Worm (Caenorhabditis elegans) whole organism, early embryonic: Measurements from ENCODE around the gene Y49E10.29.

Experiments
- B0310.2 ChIP-seq: sonication (generic microtip); optimal IDR thresholded peaks from 2 replicates; lab custom pipeline; 2016; ENCODE audit warnings: mild to moderate bottlenecking, missing genetic modification characterization, missing compliant biosample characterization
- F13C5.2 ChIP-seq: sonication (generic microtip); optimal IDR thresholded peaks from 2 replicates; lab custom pipeline; 2017; ENCODE audit warnings: mild to moderate bottlenecking, missing genetic modification characterization, inconsistent platforms, missing compliant biosample characterization
- aly-1 ChIP-seq: sonication (generic microtip); optimal IDR thresholded peaks from 2 replicates; lab custom pipeline; 2016; ENCODE audit warnings: missing genetic modification characterization, missing compliant biosample characterization
- ama-1 ChIP-seq: fragments of 150-350 bp; optimal IDR thresholded peaks from 2 replicates; lab custom pipeline; 2014
- ceh-13 ChIP-seq: fragments of 200-800 bp; sonication (Bioruptor generic); optimal IDR thresholded peaks from 2 replicates; lab custom pipeline; 2018; ENCODE audit warnings: mild to moderate bottlenecking, missing genetic modification characterization, missing compliant biosample characterization
- ceh-36 ChIP-seq: sonication (generic microtip); optimal IDR thresholded peaks from 2 replicates; lab custom pipeline; 2016; ENCODE audit warnings: missing genetic modification characterization, inconsistent platforms, missing compliant biosample characterization
- ets-7 ChIP-seq: sonication (generic microtip); optimal IDR thresholded peaks from 2 replicates; lab custom pipeline; 2016; ENCODE audit warnings: missing genotype, missing genetic modification characterization, missing compliant biosample characterization
- flt-1 ChIP-seq: fragments of 200-800 bp; sonication (Bioruptor generic); IDR thresholded peaks from 2 replicates; pipeline ENCODE4 v1.3.6; 2022; ENCODE audit warnings: missing genetic modification characterization, missing compliant biosample characterization
- hmbx-1 ChIP-seq: sonication (generic microtip); optimal IDR thresholded peaks from 2 replicates; lab custom pipeline; 2016; ENCODE audit warnings: mild to moderate bottlenecking, missing genetic modification characterization, missing compliant biosample characterization
- hmg-4 ChIP-seq: fragments of 200-800 bp; sonication (Bioruptor generic); optimal IDR thresholded peaks from 2 replicates; lab custom pipeline; 2018; ENCODE audit warnings: mild to moderate bottlenecking, missing genetic modification characterization, missing compliant biosample characterization
- hnd-1 ChIP-seq: sonication (generic microtip); optimal IDR thresholded peaks from 2 replicates; lab custom pipeline; 2016; ENCODE audit warnings: missing genetic modification characterization, missing compliant biosample characterization
- pes-1 ChIP-seq: fragments of 200-800 bp; sonication (Bioruptor generic); IDR thresholded peaks from 2 replicates; pipeline ENCODE4 v1.3.6; 2022; ENCODE audit warnings: missing genetic modification reagents, missing genetic modification characterization, missing compliant biosample characterization
- scrt-1 ChIP-seq: fragments of 200-800 bp; sonication (Bioruptor generic); IDR thresholded peaks from 2 replicates; pipeline ENCODE4 v1.3.6; 2022; ENCODE audit warnings: missing genetic modification characterization, missing compliant biosample characterization
- sea-1 ChIP-seq: fragments of 200-800 bp; sonication (Bioruptor generic); conservative IDR thresholded peaks from 2 replicates; pipeline ENCODE4 v1.3.6; 2022; ENCODE audit warnings: missing genetic modification characterization, missing compliant biosample characterization
- tbx-11 ChIP-seq: fragments of 200-800 bp; sonication (Bioruptor generic); IDR thresholded peaks from 2 replicates; pipeline ENCODE4 v1.3.6; 2022; ENCODE audit warnings: missing genetic modification characterization, missing compliant biosample characterization
- tbx-37 ChIP-seq: fragments of 200-800 bp; sonication (Bioruptor generic); conservative IDR thresholded peaks from 2 replicates; pipeline ENCODE4 v1.3.6; 2022; ENCODE audit warnings: missing genetic modification reagents, missing genetic modification characterization, missing compliant biosample characterization
- tra-4 ChIP-seq: sonication (generic microtip); optimal IDR thresholded peaks from 2 replicates; lab custom pipeline; 2017; ENCODE audit warnings: missing genetic modification characterization, missing compliant biosample characterization

Gene Y49E10.29

DNA sequence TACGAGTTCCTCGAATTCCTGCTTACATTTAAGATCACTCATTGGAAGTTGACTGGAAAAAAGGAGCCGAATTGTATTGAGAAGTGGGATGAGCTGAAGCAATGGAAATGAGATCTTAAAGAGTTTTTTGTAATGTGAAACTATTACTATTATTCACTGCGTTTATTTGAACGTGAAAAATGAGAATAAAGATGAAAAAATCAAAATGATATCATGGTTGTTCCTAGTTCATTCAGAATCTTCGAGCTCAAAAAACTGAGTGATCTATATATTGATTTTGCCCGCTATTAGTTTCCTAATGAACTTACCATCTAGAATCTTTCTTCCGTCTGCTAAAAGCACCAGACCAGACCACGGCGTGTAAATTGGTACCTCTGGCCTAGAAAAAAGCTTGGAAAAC is 31.9 kb upstream of the Y49E10.29 start:
- TF ChIP-seq ama-1: no peak
- TF ChIP-seq pes-1: no peak
- no peak for TF ChIP-seq tra-4 (tag; lab: Kevin White, UChicago)
- no peak for TF ChIP-seq tbx-37 (GFP tag; lab: Robert Waterston, UW)
- TF ChIP-seq flt-1 (GFP tag; lab: Robert Waterston, UW): no peak
- TF ChIP-seq ceh-36 (tag; lab: Kevin White, UChicago): no peak
- TF ChIP-seq hmbx-1 (tag; lab: Kevin White, UChicago): no peak
- TF ChIP-seq hnd-1 (tag; lab: Kevin White, UChicago): no peak
- TF ChIP-seq ceh-13 (GFP tag; lab: Kevin White, UChicago): no peak
- TF ChIP-seq tbx-11 (GFP tag; lab: Robert Waterston, UW): no peak
- TF ChIP-seq aly-1: no peak
- no peak for TF ChIP-seq scrt-1 (GFP tag; lab: Robert Waterston, UW)
- no peak for TF ChIP-seq ets-7 (tag; lab: Kevin White, UChicago)
- no peak for TF ChIP-seq F13C5.2 (tag; lab: Kevin White, UChicago)
- TF ChIP-seq B0310.2 (tag; lab: Kevin White, UChicago): no peak
- no peak for TF ChIP-seq sea-1 (GFP tag; lab: Robert Waterston, UW)

DNA sequence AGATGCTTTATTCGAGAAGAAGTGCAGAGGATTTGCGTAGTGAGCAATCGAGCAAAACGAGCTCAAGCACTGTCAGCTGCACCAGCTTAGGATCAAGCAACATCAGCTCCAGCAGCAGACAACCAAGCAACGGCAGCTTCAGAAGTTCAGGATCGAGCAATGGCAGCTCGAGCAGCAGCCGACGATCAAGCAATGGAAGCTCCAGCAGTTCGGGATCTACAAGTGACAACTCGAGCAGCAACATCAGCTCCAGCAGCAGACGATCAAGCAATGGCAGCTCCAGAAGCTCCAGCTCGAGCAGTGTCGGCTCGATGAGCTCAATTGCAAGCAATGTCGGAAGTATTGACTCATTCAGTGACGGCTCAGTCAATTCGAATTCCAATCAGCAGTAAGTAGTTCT is 29.9 kb upstream of the Y49E10.29 start:
- TF ChIP-seq pes-1 (no peak), ceh-13 (GFP tag; lab: Kevin White, UChicago) (no peak), B0310.2 (tag; lab: Kevin White, UChicago) (no peak), hmbx-1 (tag; lab: Kevin White, UChicago) (no peak), F13C5.2 (tag; lab: Kevin White, UChicago) (no peak), ets-7 (tag; lab: Kevin White, UChicago) (no peak), hnd-1 (tag; lab: Kevin White, UChicago) (no peak), ama-1 (no peak), tbx-11 (GFP tag; lab: Robert Waterston, UW) (no peak), scrt-1 (GFP tag; lab: Robert Waterston, UW) (no peak), flt-1 (GFP tag; lab: Robert Waterston, UW) (no peak)

ce11 chrIII:12443880-12444279 is 25.1 kb upstream of the Y49E10.29 start:
- TF ChIP-seq tbx-11 (GFP tag; lab: Robert Waterston, UW) (no peak), tra-4 (tag; lab: Kevin White, UChicago) (no peak), hmbx-1 (tag; lab: Kevin White, UChicago) (no peak), ets-7 (tag; lab: Kevin White, UChicago) (no peak), hmg-4 (no peak), sea-1 (GFP tag; lab: Robert Waterston, UW) (no peak), pes-1 (no peak), tbx-37 (GFP tag; lab: Robert Waterston, UW) (no peak), flt-1 (GFP tag; lab: Robert Waterston, UW) (no peak), ama-1 (no peak), hnd-1 (tag; lab: Kevin White, UChicago) (no peak), aly-1 (no peak), ceh-13 (GFP tag; lab: Kevin White, UChicago) (no peak), scrt-1 (GFP tag; lab: Robert Waterston, UW) (no peak)

ce11 chrIII:12445223-12445622 is 23.7 kb upstream of the Y49E10.29 start:
- TF ChIP-seq ama-1: no peak
- no peak for TF ChIP-seq ets-7 (tag; lab: Kevin White, UChicago)
- TF ChIP-seq tra-4 (tag; lab: Kevin White, UChicago): no peak
- no peak for TF ChIP-seq hmbx-1 (tag; lab: Kevin White, UChicago)
- no peak for TF ChIP-seq tbx-11 (GFP tag; lab: Robert Waterston, UW)
- no peak for TF ChIP-seq B0310.2 (tag; lab: Kevin White, UChicago)
- no peak for TF ChIP-seq hnd-1 (tag; lab: Kevin White, UChicago)
- TF ChIP-seq pes-1: no peak

ce11 chrIII:12445991-12446502 is 22.9 kb upstream of the Y49E10.29 start, which contains the start of gene Y49E10.18:
Gene Y49E10.18, minus strand, starts transcription at chrIII:12446106.
- no peak for TF ChIP-seq pes-1
- TF ChIP-seq B0310.2 (tag; lab: Kevin White, UChicago): no peak
- no peak for TF ChIP-seq hmbx-1 (tag; lab: Kevin White, UChicago)
- TF ChIP-seq ceh-13 (GFP tag; lab: Kevin White, UChicago): no peak
- no peak for TF ChIP-seq aly-1
- no peak for TF ChIP-seq tra-4 (tag; lab: Kevin White, UChicago)
- TF ChIP-seq sea-1 (GFP tag; lab: Robert Waterston, UW): no peak
- TF ChIP-seq ets-7 (tag; lab: Kevin White, UChicago): no peak
- TF ChIP-seq F13C5.2 (tag; lab: Kevin White, UChicago): no peak
- TF ChIP-seq tbx-11 (GFP tag; lab: Robert Waterston, UW): no peak
- no peak for TF ChIP-seq hnd-1 (tag; lab: Kevin White, UChicago)
- TF ChIP-seq tbx-37 (GFP tag; lab: Robert Waterston, UW): no peak
- no peak for TF ChIP-seq ceh-36 (tag; lab: Kevin White, UChicago)
- TF ChIP-seq ama-1: no peak

- TF ChIP-seq B0310.2 (tag; lab: Kevin White, UChicago) (no peak), tra-4 (tag; lab: Kevin White, UChicago) (no peak), tbx-11 (GFP tag; lab: Robert Waterston, UW) (no peak)
Measured at ce11 chrIII:12453315-12453714, 15.7 kb upstream of the Y49E10.29 start, which contains the start of gene ani-1. Gene ani-1, minus strand, starts transcription at chrIII:12453375.

DNA sequence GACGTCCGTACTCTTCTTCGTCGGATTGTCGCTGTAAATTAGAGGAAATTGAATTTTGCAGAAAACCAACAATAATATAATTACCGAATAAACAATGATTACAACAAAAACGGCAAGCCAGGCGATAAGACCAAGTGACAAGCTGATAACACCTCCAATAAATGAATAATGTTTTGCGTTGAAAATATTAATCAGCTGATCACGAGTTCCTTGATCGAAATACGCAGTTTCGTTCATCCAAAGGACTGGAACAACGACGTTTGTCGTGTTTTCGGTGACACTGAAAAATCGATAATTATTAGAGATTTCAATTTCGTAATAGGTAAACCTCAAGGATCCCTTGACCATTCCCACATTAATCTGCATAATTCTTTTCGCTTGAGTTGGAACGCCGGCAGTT is 15.2 kb upstream of the Y49E10.29 start:
- no peak for TF ChIP-seq B0310.2 (tag; lab: Kevin White, UChicago)
- TF ChIP-seq hnd-1 (tag; lab: Kevin White, UChicago): no peak
